Fruit fly (Drosophila melanogaster) S2 (cell line): ENCODE measurements around the gene CG31121.

Experiments
- CG8478 ChIP-seq: fragments of >200 bp; optimal IDR thresholded peaks from 2 replicates; lab custom pipeline; 2018
- CTCF ChIP-seq, 2 experiments: fragments of >200 bp; optimal IDR thresholded peaks; 2 replicates each; lab custom pipeline; 2018

dm6 chr3R:24845148-24845547 lies 49.3 kb downstream of the CG31121 start:
- TF ChIP-seq CTCF (optimal IDR thresholded peaks at IDR 0.05; lab: Kevin White, UChicago) (no peak), CG8478 (lab: Kevin White, UChicago) (no peak)
